Worm (Caenorhabditis elegans) whole organism, L1 larva: ENCODE results near the gene rig-3.

Experiments
- C04F5.9 ChIP-seq: sonication (generic microtip); optimal IDR thresholded peaks from 2 replicates; lab custom pipeline; 2016; ENCODE audit warnings: missing genetic modification characterization, missing compliant biosample characterization
- F16B12.6 ChIP-seq: fragments of 150-350 bp; optimal IDR thresholded peaks from 2 replicates; lab custom pipeline; 2014; ENCODE audit warnings: missing biosample characterization, missing genetic modification characterization
- alr-1 ChIP-seq: fragments of 200-800 bp; sonication (Bioruptor generic); optimal IDR thresholded peaks from 2 replicates; lab custom pipeline; 2018; ENCODE audit warnings: borderline replicate concordance, mild to moderate bottlenecking, missing genetic modification characterization, missing compliant biosample characterization
- aly-2 ChIP-seq: fragments of 150-350 bp; optimal IDR thresholded peaks from 2 replicates; lab custom pipeline; 2014; ENCODE audit warnings: missing biosample characterization, missing genetic modification characterization
- ceh-82 ChIP-seq, 3 experiments: fragments of 150-350 bp in 1 of 3; sonication (generic microtip) in 2 of 3; optimal IDR thresholded peaks; 2 replicates each; lab custom pipeline; 2014 to 2017; ENCODE audit warnings: missing biosample characterization in 3 of 3, missing genetic modification characterization in 3 of 3
- ceh-90 ChIP-seq: sonication (generic microtip); optimal IDR thresholded peaks from 2 replicates; lab custom pipeline; 2016; ENCODE audit warnings: missing genetic modification characterization, missing compliant biosample characterization
- ces-1 ChIP-seq: fragments of 150-350 bp; optimal IDR thresholded peaks from 2 replicates; lab custom pipeline; 2014; ENCODE audit warnings: missing biosample characterization, missing genetic modification reagents, missing genetic modification characterization
- dpl-1 ChIP-seq, 3 experiments: fragments of 150-350 bp in 2 of 3; sonication (generic microtip) in 1 of 3; optimal IDR thresholded peaks; 2 replicates each; lab custom pipeline; 2014 to 2017; ENCODE audit warnings: missing biosample characterization in 3 of 3, missing genetic modification characterization in 3 of 3, missing genetic modification reagents in 3 of 3
- dsc-1 ChIP-seq: sonication (generic microtip); optimal IDR thresholded peaks from 2 replicates; lab custom pipeline; 2016; ENCODE audit warnings: mild to moderate bottlenecking, missing genetic modification characterization, missing compliant biosample characterization
- egl-27 ChIP-seq, 2 experiments: fragments of 150-350 bp in 1 of 2; sonication (generic microtip); optimal IDR thresholded peaks; 3 replicates each; lab custom pipeline; 2017 to 2018; ENCODE audit warnings: missing biosample characterization in 2 of 2, missing genetic modification characterization in 2 of 2, missing genetic modification reagents in 2 of 2
- elt-2 ChIP-seq: sonication (generic microtip); optimal IDR thresholded peaks from 2 replicates; lab custom pipeline; 2016; ENCODE audit warnings: missing genetic modification characterization, mild to moderate bottlenecking, inconsistent platforms, missing compliant biosample characterization, missing genetic modification reagents
- fkh-10 ChIP-seq: sonication (generic microtip); optimal IDR thresholded peaks from 2 replicates; lab custom pipeline; 2017; ENCODE audit warnings: missing biosample characterization, missing genetic modification reagents, missing genetic modification characterization
- fkh-8 ChIP-seq: sonication (generic microtip); optimal IDR thresholded peaks from 2 replicates; lab custom pipeline; 2016; ENCODE audit warnings: mild to moderate bottlenecking, missing genetic modification characterization, missing compliant biosample characterization
- fos-1 ChIP-seq: fragments of 150-350 bp; optimal IDR thresholded peaks from 2 replicates; lab custom pipeline; 2014; ENCODE audit warnings: missing biosample characterization, missing genetic modification characterization
- hlh-4 ChIP-seq: sonication (generic microtip); optimal IDR thresholded peaks from 2 replicates; lab custom pipeline; 2016; ENCODE audit warnings: mild to moderate bottlenecking, missing genetic modification characterization, missing compliant biosample characterization
- isw-1 ChIP-seq: fragments of 200-800 bp; sonication (Bioruptor generic); IDR thresholded peaks from 2 replicates; pipeline ENCODE4 v1.3.6; 2022; ENCODE audit warnings: missing genetic modification characterization, missing compliant biosample characterization
- jun-1 ChIP-seq: fragments of 150-350 bp; optimal IDR thresholded peaks from 2 replicates; lab custom pipeline; 2014; ENCODE audit warnings: missing biosample characterization, missing genetic modification reagents, missing genetic modification characterization
- lin-13 ChIP-seq: fragments of 150-350 bp; optimal IDR thresholded peaks from 2 replicates; lab custom pipeline; 2014; ENCODE audit warnings: missing biosample characterization, missing genetic modification reagents, missing genetic modification characterization
- lin-35 ChIP-seq, 2 experiments: fragments of 150-350 bp; optimal IDR thresholded peaks; 2 replicates each; lab custom pipeline; 2014; ENCODE audit warnings: missing biosample characterization in 2 of 2, missing genetic modification characterization in 2 of 2, missing genetic modification reagents in 2 of 2
- lin-39 ChIP-seq: fragments of 150-350 bp; optimal IDR thresholded peaks from 2 replicates; lab custom pipeline; 2014; ENCODE audit warnings: missing biosample characterization, missing genetic modification reagents, missing genetic modification characterization
- mab-9 ChIP-seq: fragments of 200-800 bp; sonication (Bioruptor generic); IDR thresholded peaks from 2 replicates; pipeline ENCODE4 v1.3.6; 2022; ENCODE audit warnings: missing genetic modification reagents, missing genetic modification characterization, missing compliant biosample characterization
- nhr-19 ChIP-seq: fragments of 200-800 bp; sonication (Bioruptor generic); conservative IDR thresholded peaks from 2 replicates; pipeline ENCODE4 v1.3.6; 2022; ENCODE audit warnings: missing genetic modification characterization, missing compliant biosample characterization
- nhr-237 ChIP-seq: fragments of 150-350 bp; optimal IDR thresholded peaks from 2 replicates; lab custom pipeline; 2014; ENCODE audit warnings: missing biosample characterization, missing genetic modification characterization
- nhr-28 ChIP-seq: fragments of 150-350 bp; optimal IDR thresholded peaks from 2 replicates; lab custom pipeline; 2014; ENCODE audit warnings: missing biosample characterization, missing genetic modification characterization
- nhr-47 ChIP-seq: sonication (generic microtip); optimal IDR thresholded peaks from 2 replicates; lab custom pipeline; 2016; ENCODE audit warnings: mild to moderate bottlenecking, missing genetic modification characterization, moderate library complexity, missing compliant biosample characterization
- nhr-85 ChIP-seq: sonication (generic microtip); peaks from one replicate; lab custom pipeline; 2016; ENCODE audit warnings: missing genetic modification characterization, inconsistent platforms, missing compliant biosample characterization
- nhr-90 ChIP-seq: sonication (generic microtip); optimal IDR thresholded peaks from 2 replicates; lab custom pipeline; 2016; ENCODE audit warnings: mild to moderate bottlenecking, missing genetic modification characterization, missing compliant biosample characterization; ENCODE audit not compliant: poor library complexity
- sptf-1 ChIP-seq: fragments of 150-350 bp; optimal IDR thresholded peaks from 2 replicates; lab custom pipeline; 2014; ENCODE audit warnings: missing biosample characterization, missing genetic modification characterization
- swsn-7 ChIP-seq: sonication (generic microtip); optimal IDR thresholded peaks from 2 replicates; lab custom pipeline; 2016; ENCODE audit warnings: missing genetic modification characterization, missing compliant biosample characterization
- unc-30 ChIP-seq: sonication (generic microtip); optimal IDR thresholded peaks from 2 replicates; lab custom pipeline; 2017; ENCODE audit warnings: missing biosample characterization, missing genetic modification characterization
- unc-98 ChIP-seq: fragments of 200-800 bp; sonication (Bioruptor generic); IDR thresholded peaks from 2 replicates; pipeline ENCODE4 v1.3.6; 2022; ENCODE audit warnings: missing genetic modification characterization, missing compliant biosample characterization
- vab-15 ChIP-seq: sonication (generic microtip); optimal IDR thresholded peaks from 2 replicates; lab custom pipeline; 2017; ENCODE audit warnings: missing genotype, mild to moderate bottlenecking, missing genetic modification characterization, missing compliant biosample characterization
- xbp-1 ChIP-seq: sonication (generic microtip); optimal IDR thresholded peaks from 2 replicates; lab custom pipeline; 2016; ENCODE audit warnings: missing genetic modification characterization, missing compliant biosample characterization
- ztf-11 ChIP-seq, 2 experiments: sonication (generic microtip); optimal IDR thresholded peaks; 2 replicates each; lab custom pipeline; 2016 to 2017; ENCODE audit warnings: missing genetic modification characterization in 2 of 2, missing biosample characterization in 1 of 2, missing compliant biosample characterization in 1 of 2
- ztf-4 ChIP-seq: fragments of 150-350 bp; optimal IDR thresholded peaks from 2 replicates; lab custom pipeline; 2014; ENCODE audit warnings: missing biosample characterization, missing genetic modification characterization

rig-3 gene

DNA sequence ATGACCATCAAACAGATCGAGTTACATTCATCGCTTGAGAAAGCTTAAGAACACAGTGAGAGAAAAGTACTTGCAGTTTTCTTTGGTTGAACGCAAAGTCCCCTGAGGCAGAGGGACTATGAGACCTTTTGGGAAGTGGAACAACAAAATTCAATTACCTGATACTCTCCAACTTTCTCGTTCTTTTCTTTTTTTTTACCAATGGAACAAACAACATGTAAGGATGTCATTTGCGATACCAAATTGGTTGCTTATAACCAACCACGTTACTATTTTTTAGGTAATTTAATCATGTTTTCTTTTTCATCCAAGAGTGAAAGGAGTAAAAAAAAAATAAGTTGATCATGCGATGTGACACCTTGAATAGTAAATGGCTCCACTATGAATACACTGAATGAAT, 3.4 kb downstream of the rig-3 start (continued):
- TF ChIP-seq mab-9 (GFP tag; lab: Robert Waterston, UW), result no peak
- TF ChIP-seq F16B12.6 (tag; lab: Kevin White, UChicago), result no peak
- no peak for TF ChIP-seq dsc-1 (tag; lab: Kevin White, UChicago)
- no peak for TF ChIP-seq swsn-7 (tag; lab: Kevin White, UChicago)
- no peak for TF ChIP-seq fkh-8

DNA sequence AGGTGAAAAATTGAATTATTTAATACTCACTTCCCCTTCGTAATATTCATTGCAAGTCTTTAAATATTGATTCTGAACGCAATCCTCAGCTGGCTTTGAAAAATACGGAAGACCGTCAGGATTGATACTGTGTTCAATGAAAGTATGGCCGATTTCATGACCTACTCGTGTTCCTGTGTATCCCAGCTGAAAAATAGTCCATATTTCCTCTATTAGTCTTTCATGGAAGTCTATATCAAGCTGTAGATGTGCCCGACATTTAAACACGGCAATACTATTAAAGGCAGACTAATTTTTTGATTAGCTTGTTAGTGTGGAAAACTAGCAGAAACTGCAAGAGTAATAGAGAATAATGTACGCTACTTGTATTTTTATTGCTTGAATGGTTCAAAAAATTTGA, 8.1 kb downstream of the rig-3 start:
- TF ChIP-seq nhr-237 (tag; lab: Kevin White, UChicago) (no peak), aly-2 (tag; lab: Kevin White, UChicago) (no peak), sptf-1 (tag; lab: Kevin White, UChicago) (no peak), ceh-82 (tag; optimal IDR thresholded peaks at IDR 0.05; lab: Kevin White, UChicago) (no peak), nhr-28 (tag; lab: Kevin White, UChicago) (no peak), nhr-19 (no peak), mab-9 (GFP tag; lab: Robert Waterston, UW) (no peak), nhr-90 (tag; lab: Kevin White, UChicago) (no peak), ces-1 (GFP tag; lab: Kevin White, UChicago) (no peak), ztf-4 (tag; lab: Kevin White, UChicago) (no peak), isw-1 (GFP tag; lab: Robert Waterston, UW) (no peak), vab-15 (no peak)

DNA sequence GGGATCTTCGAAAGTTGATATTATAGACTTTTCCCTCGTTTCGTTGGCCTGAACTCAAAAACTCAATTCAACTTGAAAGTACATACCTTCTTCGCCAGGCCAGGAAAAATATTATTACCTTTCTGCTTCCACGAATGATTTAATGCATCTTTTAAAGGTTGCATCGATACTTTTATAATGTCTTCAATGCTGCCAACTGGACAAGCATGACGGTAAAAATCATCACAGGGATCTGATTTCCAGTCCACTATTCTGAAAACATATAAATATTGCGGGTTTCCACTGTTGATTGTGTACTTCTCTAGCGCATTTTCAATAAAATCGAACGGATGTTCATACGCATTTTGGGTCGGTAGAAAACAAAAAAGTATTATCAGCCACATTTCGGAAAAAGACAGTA, 9.6 kb downstream of the rig-3 start, which contains the start of gene nep-4:
nep-4 (minus strand) TSS at position 393 of the 400 bp plus-strand sequence.
- no peak for TF ChIP-seq fkh-10
- no peak for TF ChIP-seq xbp-1 (tag; lab: Kevin White, UChicago)
- no peak for TF ChIP-seq fos-1 (tag; lab: Kevin White, UChicago)
- no peak for TF ChIP-seq lin-13
- no peak for TF ChIP-seq dpl-1 (GFP tag; optimal IDR thresholded peaks at IDR 0.05; lab: Kevin White, UChicago)
- TF ChIP-seq ztf-11 (tag; optimal IDR thresholded peaks at IDR 0.05; lab: Kevin White, UChicago), result no peak
- TF ChIP-seq hlh-4 (tag; lab: Kevin White, UChicago), result no peak
- no peak for TF ChIP-seq vab-15
- TF ChIP-seq isw-1 (GFP tag; lab: Robert Waterston, UW), result no peak
- no peak for TF ChIP-seq nhr-85

DNA sequence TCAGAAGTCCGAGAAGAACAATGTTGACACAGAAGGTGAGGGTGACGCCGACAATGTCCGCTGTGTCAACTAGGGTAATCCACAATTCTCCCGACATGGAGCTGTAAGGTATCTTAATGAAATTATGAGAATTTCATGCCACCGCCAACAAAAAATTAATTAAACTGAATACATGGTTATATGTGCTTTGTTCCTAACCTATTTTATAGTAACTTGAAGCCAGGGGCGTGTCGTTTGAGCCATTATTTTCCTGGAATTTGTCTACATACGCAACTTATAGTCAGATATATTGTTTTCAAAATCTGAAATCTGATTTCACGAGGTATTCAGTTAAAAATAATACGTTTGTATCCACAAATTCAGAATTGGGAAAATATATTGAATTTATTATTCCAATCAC, 12.4 kb downstream of the rig-3 start, which contains the start of gene odr-10:
odr-10 (minus strand) TSS at position 101 of the 400 bp plus-strand sequence.
- TF ChIP-seq fkh-8 (peak; percentile 31), unc-30 (tag; lab: Kevin White, UChicago) (no peak)

DNA sequence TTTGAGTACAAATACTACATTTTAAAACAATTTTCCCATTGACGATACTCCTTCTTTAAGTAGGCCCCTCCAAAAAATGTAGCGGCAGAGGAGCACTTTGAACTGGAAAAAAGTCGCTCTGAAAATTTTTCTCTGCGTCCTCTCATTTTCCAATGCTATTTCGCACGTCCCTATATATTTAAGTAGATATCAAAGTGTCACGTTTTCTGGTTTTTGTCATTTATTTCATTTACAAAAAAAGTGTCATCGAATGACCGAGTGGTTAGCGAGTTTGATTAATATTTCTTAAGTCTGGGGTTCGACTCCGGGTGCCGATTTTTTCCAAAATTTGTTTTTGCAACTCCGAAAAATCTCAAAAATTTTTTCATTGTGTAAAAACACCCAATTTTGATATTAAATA, 13.5 kb downstream of the rig-3 start:
- no peak for TF ChIP-seq nhr-19
- TF ChIP-seq jun-1 (tag; lab: Kevin White, UChicago), result no peak
- TF ChIP-seq lin-35 (GFP tag; optimal IDR thresholded peaks at IDR 0.05; lab: Kevin White, UChicago), result no peak
- TF ChIP-seq unc-98 (GFP tag; lab: Robert Waterston, UW), result no peak
- no peak for TF ChIP-seq egl-27 (tag; optimal IDR thresholded peaks at IDR 0.05; lab: Kevin White, UChicago)
- no peak for TF ChIP-seq C04F5.9 (tag; lab: Kevin White, UChicago)
- TF ChIP-seq alr-1 (tag; lab: Kevin White, UChicago), result no peak
- TF ChIP-seq ceh-90 (tag; lab: Kevin White, UChicago), result no peak
- TF ChIP-seq nhr-47 (tag; lab: Kevin White, UChicago), result no peak
- TF ChIP-seq elt-2 (tag; lab: Kevin White, UChicago), result no peak
- no peak for TF ChIP-seq fkh-8
- no peak for TF ChIP-seq lin-39
- TF ChIP-seq, all 84 proteins: peak for 0
